Worm (Caenorhabditis elegans) whole organism, L3 larva: ENCODE measurements around the gene fbxa-95.

Source experiments
- R02D3.7 ChIP-seq: fragments of 150-350 bp; optimal IDR thresholded peaks from 2 replicates; lab custom pipeline; 2014; ENCODE audit warnings: missing biosample characterization, missing genetic modification characterization
- ZK546.5 ChIP-seq: sonication (generic microtip); optimal IDR thresholded peaks from 2 replicates; lab custom pipeline; 2017; ENCODE audit warnings: missing biosample characterization, missing genetic modification characterization
- aly-2 ChIP-seq: fragments of 150-350 bp; optimal IDR thresholded peaks from 2 replicates; lab custom pipeline; 2014; ENCODE audit warnings: missing biosample characterization, missing genetic modification characterization
- ama-1 ChIP-seq: fragments of 150-350 bp; optimal IDR thresholded peaks from 2 replicates; lab custom pipeline; 2018
- ceh-16 ChIP-seq: sonication (generic microtip); optimal IDR thresholded peaks from 2 replicates; lab custom pipeline; 2017; ENCODE audit warnings: missing biosample characterization, missing genetic modification characterization
- ceh-82 ChIP-seq: fragments of 150-350 bp; optimal IDR thresholded peaks from 2 replicates; lab custom pipeline; 2014; ENCODE audit warnings: missing biosample characterization, missing genetic modification characterization
- ceh-9 ChIP-seq: sonication (generic microtip); optimal IDR thresholded peaks from 2 replicates; lab custom pipeline; 2018; ENCODE audit warnings: missing biosample characterization, missing genetic modification characterization
- daf-12 ChIP-seq: fragments of 150-350 bp; optimal IDR thresholded peaks from 2 replicates; lab custom pipeline; 2014; ENCODE audit warnings: missing biosample characterization, missing genetic modification reagents, missing genetic modification characterization
- egl-27 ChIP-seq: sonication (generic microtip); optimal IDR thresholded peaks from 4 replicates; lab custom pipeline; 2017; ENCODE audit warnings: missing biosample characterization, missing genetic modification reagents, missing genetic modification characterization
- egl-5 ChIP-seq: fragments of 150-350 bp; optimal IDR thresholded peaks from 2 replicates; lab custom pipeline; 2017; ENCODE audit warnings: missing biosample characterization, missing genetic modification reagents, missing genetic modification characterization, inconsistent platforms
- elt-2 ChIP-seq: sonication (generic microtip); optimal IDR thresholded peaks from 2 replicates; lab custom pipeline; 2016; ENCODE audit warnings: missing genetic modification reagents, mild to moderate bottlenecking, missing genetic modification characterization, missing compliant biosample characterization
- elt-3 ChIP-seq, 3 experiments: fragments of 150-350 bp in 1 of 3; sonication (generic microtip) in 2 of 3; optimal IDR thresholded peaks; 2 replicates in 2 of 3; 4 replicates in 1 of 3; lab custom pipeline; 2014 to 2017; ENCODE audit warnings: missing biosample characterization in 3 of 3, missing genetic modification characterization in 3 of 3
- eor-1 ChIP-seq, 2 experiments: fragments of 150-350 bp; optimal IDR thresholded peaks; 2 replicates each; lab custom pipeline; 2014 to 2018; ENCODE audit warnings: missing biosample characterization in 2 of 2, missing genetic modification characterization in 2 of 2
- fkh-2 ChIP-seq: fragments of 150-350 bp; optimal IDR thresholded peaks from 2 replicates; lab custom pipeline; 2014; ENCODE audit warnings: missing biosample characterization, missing genetic modification reagents, missing genetic modification characterization
- fos-1 ChIP-seq: fragments of 150-350 bp; optimal IDR thresholded peaks from 2 replicates; lab custom pipeline; 2014; ENCODE audit warnings: missing biosample characterization, missing genetic modification characterization
- hmg-11 ChIP-seq: sonication (generic microtip); optimal IDR thresholded peaks from 2 replicates; lab custom pipeline; 2016; ENCODE audit warnings: missing genetic modification characterization, missing compliant biosample characterization
- jun-1 ChIP-seq: fragments of 150-350 bp; optimal IDR thresholded peaks from 2 replicates; lab custom pipeline; 2014; ENCODE audit warnings: missing biosample characterization, missing genetic modification reagents, missing genetic modification characterization
- lin-15B ChIP-seq: fragments of 150-350 bp; optimal IDR thresholded peaks from 2 replicates; lab custom pipeline; 2014; ENCODE audit warnings: missing biosample characterization, missing genetic modification characterization
- lin-39 ChIP-seq: fragments of 150-350 bp; optimal IDR thresholded peaks from 2 replicates; lab custom pipeline; 2018; ENCODE audit warnings: missing biosample characterization, missing genetic modification reagents, missing genetic modification characterization
- mml-1 ChIP-seq: fragments of 150-350 bp; sonication (generic microtip); optimal IDR thresholded peaks from 3 replicates; lab custom pipeline; 2014; ENCODE audit warnings: missing biosample characterization, missing genetic modification characterization
- nfya-1 ChIP-seq: sonication (generic microtip); optimal IDR thresholded peaks from 2 replicates; lab custom pipeline; 2017; ENCODE audit warnings: missing genetic modification characterization, mild to moderate bottlenecking, missing compliant biosample characterization, antibody characterized with exemption, moderate library complexity; ENCODE audit not compliant: insufficient read depth
- nhr-11 ChIP-seq: fragments of 150-350 bp; optimal IDR thresholded peaks from 2 replicates; lab custom pipeline; 2014; ENCODE audit warnings: missing biosample characterization, missing genetic modification characterization
- nhr-12 ChIP-seq: fragments of 150-350 bp; optimal IDR thresholded peaks from 2 replicates; lab custom pipeline; 2014; ENCODE audit warnings: missing biosample characterization, missing genetic modification characterization
- nhr-23 ChIP-seq: fragments of 150-350 bp; optimal IDR thresholded peaks from 2 replicates; lab custom pipeline; 2014; ENCODE audit warnings: missing biosample characterization, missing genetic modification reagents, missing genetic modification characterization
- nhr-237 ChIP-seq: fragments of 150-350 bp; optimal IDR thresholded peaks from 2 replicates; lab custom pipeline; 2014; ENCODE audit warnings: missing biosample characterization, missing genetic modification characterization
- nhr-25 ChIP-seq: sonication (generic microtip); optimal IDR thresholded peaks from 2 replicates; lab custom pipeline; 2017; ENCODE audit warnings: missing biosample characterization, missing genetic modification characterization
- nhr-28 ChIP-seq: fragments of 150-350 bp; optimal IDR thresholded peaks from 2 replicates; lab custom pipeline; 2014; ENCODE audit warnings: missing biosample characterization, missing genetic modification characterization
- nhr-43 ChIP-seq: sonication (generic microtip); optimal IDR thresholded peaks from 2 replicates; lab custom pipeline; 2016; ENCODE audit warnings: mild to moderate bottlenecking, missing genetic modification characterization, missing compliant biosample characterization; ENCODE audit not compliant: poor library complexity, severe bottlenecking
- nhr-67 ChIP-seq: fragments of 150-350 bp; optimal IDR thresholded peaks from 2 replicates; lab custom pipeline; 2014; ENCODE audit warnings: missing biosample characterization, missing genetic modification characterization
- nhr-76 ChIP-seq: fragments of 150-350 bp; sonication (generic microtip); optimal IDR thresholded peaks from 5 replicates; lab custom pipeline; 2014; ENCODE audit warnings: missing biosample characterization, missing genetic modification characterization
- nhr-77 ChIP-seq: fragments of 150-350 bp; optimal IDR thresholded peaks from 2 replicates; lab custom pipeline; 2014; ENCODE audit warnings: missing biosample characterization, missing genetic modification characterization
- pha-4 ChIP-seq: fragments of 150-350 bp; optimal IDR thresholded peaks from 2 replicates; lab custom pipeline; 2014; ENCODE audit warnings: missing biosample characterization, missing genetic modification reagents, missing genetic modification characterization
- pqm-1 ChIP-seq: fragments of 150-350 bp; optimal IDR thresholded peaks from 2 replicates; lab custom pipeline; 2017; ENCODE audit warnings: missing biosample characterization, missing genetic modification characterization, inconsistent platforms
- skn-1 ChIP-seq: fragments of 150-350 bp; optimal IDR thresholded peaks from 2 replicates; lab custom pipeline; 2014; ENCODE audit warnings: missing biosample characterization, missing genetic modification characterization
- snpc-4 ChIP-seq: fragments of 150-350 bp; optimal IDR thresholded peaks from 2 replicates; lab custom pipeline; 2014; ENCODE audit warnings: missing biosample characterization, missing genetic modification characterization
- tbx-2 ChIP-seq: sonication (generic microtip); optimal IDR thresholded peaks from 2 replicates; lab custom pipeline; 2016; ENCODE audit warnings: mild to moderate bottlenecking, missing genetic modification characterization, missing compliant biosample characterization
- unc-39 ChIP-seq: sonication (generic microtip); optimal IDR thresholded peaks from 4 replicates; lab custom pipeline; 2017; ENCODE audit warnings: missing biosample characterization, missing genetic modification characterization
- unc-62 ChIP-seq: fragments of 150-350 bp; sonication (generic microtip); optimal IDR thresholded peaks from 4 replicates; lab custom pipeline; 2014; ENCODE audit warnings: missing biosample characterization, missing genetic modification reagents, missing genetic modification characterization
- zag-1 ChIP-seq: fragments of 150-350 bp; optimal IDR thresholded peaks from 2 replicates; lab custom pipeline; 2014; ENCODE audit warnings: missing biosample characterization, missing genetic modification characterization
- ztf-11 ChIP-seq: fragments of 150-350 bp; optimal IDR thresholded peaks from 2 replicates; lab custom pipeline; 2014; ENCODE audit warnings: missing biosample characterization, missing genetic modification characterization
- ztf-4 ChIP-seq: fragments of 150-350 bp; optimal IDR thresholded peaks from 2 replicates; lab custom pipeline; 2014; ENCODE audit warnings: missing biosample characterization, missing genetic modification characterization

Gene fbxa-95

ce11 chrV:15543252-15543651, 28.0 kb upstream of the fbxa-95 start:
- TF ChIP-seq fos-1 (tag; lab: Kevin White, UChicago): no peak
- TF ChIP-seq R02D3.7: no peak
- no peak for TF ChIP-seq nhr-23
- no peak for TF ChIP-seq ama-1 (lab: Kevin White, UChicago)
- TF ChIP-seq fkh-2 (tag; lab: Kevin White, UChicago): no peak
- TF ChIP-seq mml-1: no peak

ce11 chrV:15544898-15545297, 26.4 kb upstream of the fbxa-95 start, which contains the start of gene glb-14:
glb-14 (minus strand) TSS chrV:15544994.
- TF ChIP-seq nfya-1 (tag; lab: Kevin White, UChicago): peak; percentile 80
- no peak for TF ChIP-seq lin-39 (tag; lab: Kevin White, UChicago)

ce11 chrV:15547727-15548126, 23.5 kb upstream of the fbxa-95 start:
- no peak for TF ChIP-seq ZK546.5 (tag; lab: Kevin White, UChicago)
- no peak for TF ChIP-seq tbx-2 (tag; lab: Kevin White, UChicago)
- TF ChIP-seq nhr-43: peak; percentile 39
- TF ChIP-seq fos-1 (tag; lab: Kevin White, UChicago): no peak
- no peak for TF ChIP-seq nhr-23
- TF ChIP-seq ama-1 (lab: Kevin White, UChicago): no peak
- TF ChIP-seq daf-12 (tag; lab: Kevin White, UChicago): no peak
- TF ChIP-seq, all 47 proteins: peak for 1

- TF ChIP-seq unc-62 (GFP tag; lab: Kevin White, UChicago): no peak
- TF ChIP-seq elt-3 (tag; optimal IDR thresholded peaks at IDR 0.05; lab: Kevin White, UChicago): no peak
- TF ChIP-seq R02D3.7: no peak
- no peak for TF ChIP-seq nhr-28
- no peak for TF ChIP-seq zag-1 (tag; lab: Kevin White, UChicago)
- no peak for TF ChIP-seq hmg-11 (tag; lab: Kevin White, UChicago)
- no peak for TF ChIP-seq nhr-77 (tag; lab: Kevin White, UChicago)
- TF ChIP-seq ceh-82 (tag; lab: Kevin White, UChicago): no peak
- no peak for TF ChIP-seq nhr-11 (tag; lab: Kevin White, UChicago)
- no peak for TF ChIP-seq tbx-2 (tag; lab: Kevin White, UChicago)
- no peak for TF ChIP-seq ceh-16 (tag; lab: Kevin White, UChicago)
- no peak for TF ChIP-seq unc-39 (tag; lab: Kevin White, UChicago)
- TF ChIP-seq ztf-11: no peak
- TF ChIP-seq ceh-9 (tag; lab: Kevin White, UChicago): no peak
- TF ChIP-seq mml-1: no peak
- TF ChIP-seq jun-1: no peak
- no peak for TF ChIP-seq pqm-1
- TF ChIP-seq fos-1 (tag; lab: Kevin White, UChicago): no peak
- no peak for TF ChIP-seq nhr-25 (tag; lab: Kevin White, UChicago)
- no peak for TF ChIP-seq snpc-4 (tag; lab: Kevin White, UChicago)
- TF ChIP-seq, all 47 proteins: peak for 0
These were observed 20.9 kb upstream of the fbxa-95 start for ce11 chrV:15550408-15550807.

- TF ChIP-seq nhr-77 (tag; lab: Kevin White, UChicago): no peak
- TF ChIP-seq lin-15B (tag; lab: Kevin White, UChicago): no peak
- no peak for TF ChIP-seq aly-2 (tag; lab: Kevin White, UChicago)
- TF ChIP-seq nhr-67: no peak
- peak; percentile 52 for TF ChIP-seq nfya-1 (tag; lab: Kevin White, UChicago)
- TF ChIP-seq nhr-237: no peak
- TF ChIP-seq eor-1 (tag; optimal IDR thresholded peaks at IDR 0.05; lab: Kevin White, UChicago): no peak
- peak; percentile 11 for TF ChIP-seq snpc-4 (tag; lab: Kevin White, UChicago)
- peak; percentile 63 for TF ChIP-seq hmg-11 (tag; lab: Kevin White, UChicago)
- TF ChIP-seq nhr-25 (tag; lab: Kevin White, UChicago): no peak
- no peak for TF ChIP-seq egl-27 (tag; lab: Kevin White, UChicago)
- TF ChIP-seq pqm-1: peak; percentile 10
- TF ChIP-seq skn-1: peak; percentile 17
- TF ChIP-seq nhr-11 (tag; lab: Kevin White, UChicago): no peak
- TF ChIP-seq tbx-2 (tag; lab: Kevin White, UChicago): peak; percentile 44
- no peak for TF ChIP-seq ceh-82 (tag; lab: Kevin White, UChicago)
- no peak for TF ChIP-seq ztf-11
- TF ChIP-seq ceh-9 (tag; lab: Kevin White, UChicago): no peak
- peak; percentile 53 for TF ChIP-seq nhr-43
- TF ChIP-seq nhr-12 (tag; lab: Kevin White, UChicago): no peak
- TF ChIP-seq nhr-76 (tag; lab: Kevin White, UChicago): no peak
- TF ChIP-seq egl-5 (tag; lab: Kevin White, UChicago): no peak
- peak; percentile 26 for TF ChIP-seq elt-2 (tag; lab: Kevin White, UChicago)
- peak; percentile 25 for TF ChIP-seq lin-39 (tag; lab: Kevin White, UChicago)
- peak; percentile 44 for TF ChIP-seq pha-4 (tag; lab: Kevin White, UChicago)
- no peak for TF ChIP-seq nhr-23
- TF ChIP-seq ztf-4: no peak
These were observed 19.6 kb upstream of the fbxa-95 start for ce11 chrV:15551642-15552041.
